Fruit fly (Drosophila melanogaster): ENCODE measurements around the gene CG13926.

CG13926 gene

DNA sequence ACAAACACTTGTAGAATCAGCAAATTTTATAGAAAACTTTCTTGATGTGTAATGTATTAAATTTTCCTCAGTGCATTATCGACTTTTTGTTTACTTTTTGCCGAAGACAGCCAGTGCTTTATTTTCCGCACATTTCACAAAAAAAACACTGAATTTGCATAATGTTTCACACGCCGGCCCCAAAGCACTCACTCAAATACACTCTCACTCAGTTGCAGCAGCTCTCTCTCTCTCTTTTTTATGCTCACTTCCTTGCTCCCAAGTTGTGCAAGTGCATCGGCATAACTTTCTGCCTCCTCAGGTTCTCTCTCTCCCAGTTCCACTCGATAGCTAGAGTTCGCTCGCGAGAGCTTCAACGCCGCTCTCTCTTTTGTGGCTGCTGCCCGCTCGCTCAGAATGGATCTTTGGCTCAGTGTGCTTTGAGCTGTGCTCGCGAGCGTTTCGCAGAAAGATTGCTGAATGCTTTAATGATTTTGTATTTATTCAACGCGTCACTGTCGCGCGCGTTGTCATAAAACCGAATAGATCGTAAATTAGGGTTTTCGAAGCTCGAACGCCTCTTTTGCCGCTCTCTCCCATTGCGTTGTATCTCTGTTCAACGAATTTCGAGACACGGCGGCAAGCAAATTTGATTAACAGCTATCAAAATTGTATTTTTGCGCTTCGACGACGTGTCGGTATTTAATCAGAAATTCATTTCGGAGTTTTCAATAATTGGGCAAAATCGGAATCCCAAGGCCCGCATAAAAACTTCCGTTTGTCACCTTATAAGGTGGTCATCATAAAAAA lies 31.5 kb downstream of the CG13926 start (continued):
- peak; percentile 92; the same call in 2 of the 3 replicates for TF ChIP-seq zen2 (GFP tag; IDR thresholded peaks at IDR 0.05; ENCODE audit: partially characterized antibody)
- TF ChIP-seq CoRest (tag; optimal IDR thresholded peaks at IDR 0.05) = no peak
- peak; percentile 30; the same call in 1 of the 2 replicates for TF ChIP-seq seq (GFP tag; IDR thresholded peaks at IDR 0.05)
- no peak for TF ChIP-seq dm (GFP tag; optimal IDR thresholded peaks at IDR 0.05)
- peak; percentile 4 for TF ChIP-seq CG6683 (GFP tag; optimal IDR thresholded peaks at IDR 0.05)
- no peak for TF ChIP-seq sisA (GFP tag; IDR thresholded peaks at IDR 0.05)
- peak; percentile 18 for TF ChIP-seq D19A (tag; optimal IDR thresholded peaks at IDR 0.05)
- no peak for TF ChIP-seq CG8924 (tag; optimal IDR thresholded peaks at IDR 0.05)
- TF ChIP-seq CG14710 (tag; optimal IDR thresholded peaks at IDR 0.05) = no peak
- TF ChIP-seq gcm2 (GFP tag; optimal IDR thresholded peaks at IDR 0.05) = no peak
- peak; percentile 58 for TF ChIP-seq hbn (GFP tag; IDR thresholded peaks at IDR 0.05; ENCODE audit: partially characterized antibody)
- TF ChIP-seq CG15696 (tag; optimal IDR thresholded peaks at IDR 0.05) = no peak
- peak; percentile 68; the same call in 1 of the 2 replicates for TF ChIP-seq Drgx (GFP tag; IDR thresholded peaks at IDR 0.05)
- TF ChIP-seq Eip74EF (GFP tag; optimal IDR thresholded peaks at IDR 0.05) = peak in 1 of 2 experiments; percentile 35
- peak; percentile 70 for TF ChIP-seq CG8359 (GFP tag; optimal IDR thresholded peaks at IDR 0.05; ENCODE audit: borderline replicate concordance)
- peak; percentile 67 for TF ChIP-seq bbx (GFP tag; IDR thresholded peaks at IDR 0.05; ENCODE audit: partially characterized antibody)
- no peak for TF ChIP-seq danr (GFP tag; IDR thresholded peaks at IDR 0.05)
- no peak for TF ChIP-seq CG17612 (GFP tag; IDR thresholded peaks at IDR 0.05)
- peak; percentile 46 for TF ChIP-seq HHEX (GFP tag; optimal IDR thresholded peaks at IDR 0.05)
- TF ChIP-seq Mes4 (GFP tag; optimal IDR thresholded peaks at IDR 0.05) = no peak
- TF ChIP-seq schlank (tag; optimal IDR thresholded peaks at IDR 0.05) = no peak
- no peak for TF ChIP-seq CHES-1-like (GFP tag; optimal IDR thresholded peaks at IDR 0.05)
- no peak for TF ChIP-seq tio (GFP tag; optimal IDR thresholded peaks at IDR 0.05)
- TF ChIP-seq Med (GFP tag) = peak; percentile 81
- no peak for TF ChIP-seq ind (GFP tag; optimal IDR thresholded peaks at IDR 0.05)
- peak; percentile 6 for TF ChIP-seq CG17829 (tag; optimal IDR thresholded peaks at IDR 0.05)
- peak; percentile 54 for TF ChIP-seq CG13894 (tag; optimal IDR thresholded peaks at IDR 0.05)
- TF ChIP-seq zfh2 (GFP tag; optimal IDR thresholded peaks at IDR 0.05) = no peak
- no peak for TF ChIP-seq klu (GFP tag; IDR thresholded peaks at IDR 0.05)
- peak; percentile 27 for TF ChIP-seq cwo (GFP tag; optimal IDR thresholded peaks at IDR 0.05)
- TF ChIP-seq CG17385 (GFP tag; optimal IDR thresholded peaks at IDR 0.05) = no peak
- no peak for TF ChIP-seq CG9609 (GFP tag; optimal IDR thresholded peaks at IDR 0.05)
- no peak for TF ChIP-seq knrl (GFP tag; IDR thresholded peaks at IDR 0.05; ENCODE audit: partially characterized antibody)
- TF ChIP-seq CG4328 (GFP tag; optimal IDR thresholded peaks at IDR 0.05) = no peak
- no peak for TF ChIP-seq fu2 (GFP tag; optimal IDR thresholded peaks at IDR 0.05)
- TF ChIP-seq fd102C (GFP tag; optimal IDR thresholded peaks at IDR 0.05) = no peak
- no peak for TF ChIP-seq TFAM (GFP tag; optimal IDR thresholded peaks at IDR 0.05)
- TF ChIP-seq Rx (GFP tag; IDR thresholded peaks at IDR 0.05) = no peak
- no peak for TF ChIP-seq CG6654 (GFP tag; optimal IDR thresholded peaks at IDR 0.05)
- no peak for TF ChIP-seq CG15011 (GFP tag; optimal IDR thresholded peaks at IDR 0.05)
- peak; percentile 24 for TF ChIP-seq Hmr (GFP tag; optimal IDR thresholded peaks at IDR 0.05)
- TF ChIP-seq dan (GFP tag; IDR thresholded peaks at IDR 0.05) = no peak
- TF ChIP-seq CG3995 (GFP tag; optimal IDR thresholded peaks at IDR 0.05) = no peak
- peak; percentile 9 for TF ChIP-seq Spps (tag; optimal IDR thresholded peaks at IDR 0.05)
- no peak for TF ChIP-seq row (GFP tag; IDR thresholded peaks at IDR 0.05)
- TF ChIP-seq sens-2 (GFP tag; IDR thresholded peaks at IDR 0.05) = no peak
- 0 out of 3 replicates have a peak, but pooled peaks have one; percentile 45 for TF ChIP-seq HLH4C (GFP tag; IDR thresholded peaks at IDR 0.05; ENCODE audit: partially characterized antibody)
- no peak for TF ChIP-seq CG4282 (GFP tag; optimal IDR thresholded peaks at IDR 0.05)
- TF ChIP-seq dysf (GFP tag; IDR thresholded peaks at IDR 0.05) = no peak
